Worm (Caenorhabditis elegans): Measurements from ENCODE around the gene F46F2.5.
A peak's percentile ranks its signal among the peaks of the same experiment; 100 is the strongest.

F46F2.5 gene

DNA sequence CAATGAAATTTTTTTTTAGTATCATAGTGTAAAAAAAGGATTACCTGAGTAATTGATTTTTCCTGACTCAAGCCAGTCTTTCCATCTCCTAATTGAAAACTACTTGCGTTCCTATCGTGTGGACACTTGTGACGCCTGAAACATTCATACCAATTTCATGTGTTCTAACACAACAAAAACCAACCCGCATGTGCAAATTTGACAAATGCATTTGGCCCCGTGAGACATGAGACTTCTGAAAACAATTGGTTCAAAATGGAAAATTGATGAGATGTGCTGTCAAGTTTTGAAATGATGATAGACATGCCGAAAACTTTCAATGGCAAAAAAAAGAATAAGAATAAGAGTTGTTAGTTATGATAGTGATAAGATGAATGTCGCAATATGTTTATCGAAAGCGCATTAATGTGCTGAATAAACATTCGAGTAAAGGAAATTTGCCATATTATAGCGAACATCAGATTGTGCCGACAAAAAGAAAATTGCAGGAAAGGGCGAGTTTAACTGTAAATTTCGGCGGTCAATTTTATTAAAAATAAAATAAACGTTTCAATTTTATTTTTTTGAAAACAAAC is 32.0 kb upstream of the F46F2.5 start, which contains the start of gene H03A11.2:
Gene H03A11.2, minus strand, starts transcription at position 252 of the 575 bp plus-strand sequence.
- TF ChIP-seq med-1 (GFP tag; optimal IDR thresholded peaks at IDR 0.05; ENCODE audit: insufficient read depth) (no peak), T22C8.4 (GFP tag; IDR thresholded peaks at IDR 0.05) (no peak), klf-2 (GFP tag; conservative IDR thresholded peaks at IDR 0.05) (no peak), cog-1 (tag; optimal IDR thresholded peaks at IDR 0.05) (no peak), ztf-29 (GFP tag; IDR thresholded peaks at IDR 0.05) (no peak), ztf-23 (GFP tag; IDR thresholded peaks at IDR 0.05) (no peak), flt-1 (GFP tag; IDR thresholded peaks at IDR 0.05) (no peak), tab-1 (GFP tag; IDR thresholded peaks at IDR 0.05) (no peak), ref-1 (GFP tag; conservative IDR thresholded peaks at IDR 0.05) (no peak)

DNA sequence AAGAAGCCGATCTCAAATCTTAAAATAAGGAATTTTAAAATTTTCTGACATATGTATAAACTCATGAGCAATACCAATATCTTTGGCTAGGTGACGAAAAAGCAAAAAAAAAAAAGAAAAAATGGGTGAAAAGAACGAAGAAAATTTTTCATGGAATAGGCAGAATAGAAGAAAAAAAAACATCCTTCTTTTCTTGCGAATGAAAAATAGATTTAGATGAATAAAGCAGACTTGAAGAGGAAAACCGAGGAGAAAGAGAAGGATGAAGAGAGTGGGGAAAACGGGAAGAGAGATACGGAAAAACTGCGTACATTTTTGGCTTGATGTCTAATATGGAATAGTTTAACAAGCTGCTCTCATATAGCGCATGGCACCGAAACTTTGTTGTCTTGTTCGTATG is 30.7 kb upstream of the F46F2.5 start:
- TF ChIP-seq cog-1 (tag; optimal IDR thresholded peaks at IDR 0.05) (no peak), tab-1 (GFP tag; IDR thresholded peaks at IDR 0.05) (no peak), ref-1 (GFP tag; conservative IDR thresholded peaks at IDR 0.05) (no peak), ztf-23 (GFP tag; IDR thresholded peaks at IDR 0.05) (no peak), med-1 (GFP tag; optimal IDR thresholded peaks at IDR 0.05; ENCODE audit: insufficient read depth) (no peak), flt-1 (GFP tag; IDR thresholded peaks at IDR 0.05) (no peak), T22C8.4 (GFP tag; IDR thresholded peaks at IDR 0.05) (no peak), klf-2 (GFP tag; conservative IDR thresholded peaks at IDR 0.05) (no peak)

- TF ChIP-seq klf-2 (GFP tag; conservative IDR thresholded peaks at IDR 0.05) (no peak), ztf-29 (GFP tag; IDR thresholded peaks at IDR 0.05) (no peak), cog-1 (tag; optimal IDR thresholded peaks at IDR 0.05) (no peak), ztf-23 (GFP tag; IDR thresholded peaks at IDR 0.05) (no peak), tab-1 (GFP tag; IDR thresholded peaks at IDR 0.05) (no peak), T22C8.4 (GFP tag; IDR thresholded peaks at IDR 0.05) (no peak), med-1 (GFP tag; optimal IDR thresholded peaks at IDR 0.05; ENCODE audit: insufficient read depth) (no peak)
These were observed 28.8 kb upstream of the F46F2.5 start for ce11 chrX:15233684-15234083.

ce11 chrX:15236036-15236435 is 26.5 kb upstream of the F46F2.5 start:
- peak; percentile 60; the same call in 1 of the 2 replicates for TF ChIP-seq flt-1 (GFP tag; IDR thresholded peaks at IDR 0.05)
- 0 out of 2 replicates have a peak, but pooled peaks have one; percentile 16 for TF ChIP-seq klf-2 (GFP tag; conservative IDR thresholded peaks at IDR 0.05)
- TF ChIP-seq ztf-29 (GFP tag; IDR thresholded peaks at IDR 0.05) = no peak; the same call in 1 of the 2 replicates
- no peak for TF ChIP-seq ref-1 (GFP tag; conservative IDR thresholded peaks at IDR 0.05)
- TF ChIP-seq med-1 (GFP tag; optimal IDR thresholded peaks at IDR 0.05; ENCODE audit: insufficient read depth) = no peak
- no peak for TF ChIP-seq cog-1 (tag; optimal IDR thresholded peaks at IDR 0.05)
- no peak for TF ChIP-seq ztf-23 (GFP tag; IDR thresholded peaks at IDR 0.05)
- TF ChIP-seq T22C8.4 (GFP tag; IDR thresholded peaks at IDR 0.05) = no peak
- TF ChIP-seq tab-1 (GFP tag; IDR thresholded peaks at IDR 0.05) = no peak

ce11 chrX:15241169-15241568 is 21.4 kb upstream of the F46F2.5 start:
- TF ChIP-seq flt-1 (GFP tag; IDR thresholded peaks at IDR 0.05) = no peak

DNA sequence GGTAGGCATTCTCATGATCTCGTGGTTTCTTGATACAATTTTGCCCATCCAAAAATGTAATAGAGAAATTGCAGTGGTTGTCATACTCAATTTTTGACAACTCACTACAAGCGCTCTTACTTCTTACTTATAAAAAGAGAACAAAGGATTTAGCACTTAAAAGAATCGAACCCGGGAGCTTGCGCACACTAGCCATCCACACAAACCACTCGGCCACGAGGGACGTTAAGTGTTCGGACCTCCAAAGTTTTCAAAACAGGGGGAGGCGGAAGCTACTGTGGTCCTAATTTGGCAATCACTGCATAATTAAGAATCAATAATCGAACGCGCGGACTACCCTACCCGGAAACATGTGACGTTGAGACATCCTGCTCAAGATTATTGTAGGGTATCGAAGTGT is 19.8 kb upstream of the F46F2.5 start:
- TF ChIP-seq med-1 (GFP tag; optimal IDR thresholded peaks at IDR 0.05; ENCODE audit: insufficient read depth) = no peak
- TF ChIP-seq ztf-23 (GFP tag; IDR thresholded peaks at IDR 0.05) = no peak
- no peak for TF ChIP-seq cog-1 (tag; optimal IDR thresholded peaks at IDR 0.05)
- 0 out of 2 replicates have a peak, but pooled peaks have one; percentile 16 for TF ChIP-seq T22C8.4 (GFP tag; IDR thresholded peaks at IDR 0.05)
- no peak for TF ChIP-seq ref-1 (GFP tag; conservative IDR thresholded peaks at IDR 0.05)
- no peak for TF ChIP-seq tab-1 (GFP tag; IDR thresholded peaks at IDR 0.05)

ce11 chrX:15246182-15246581 is 16.3 kb upstream of the F46F2.5 start, which contains the start of gene piki-1:
Gene piki-1 (minus strand): TSS chrX:15246399.
- TF ChIP-seq ref-1 (GFP tag; conservative IDR thresholded peaks at IDR 0.05) (no peak), T22C8.4 (GFP tag; IDR thresholded peaks at IDR 0.05) (no peak), ztf-29 (GFP tag; IDR thresholded peaks at IDR 0.05) (no peak), tab-1 (GFP tag; IDR thresholded peaks at IDR 0.05) (no peak), ztf-23 (GFP tag; IDR thresholded peaks at IDR 0.05) (no peak), klf-2 (GFP tag; conservative IDR thresholded peaks at IDR 0.05) (no peak), med-1 (GFP tag; optimal IDR thresholded peaks at IDR 0.05; ENCODE audit: insufficient read depth) (no peak), cog-1 (tag; optimal IDR thresholded peaks at IDR 0.05) (no peak), flt-1 (GFP tag; IDR thresholded peaks at IDR 0.05) (no peak)

DNA sequence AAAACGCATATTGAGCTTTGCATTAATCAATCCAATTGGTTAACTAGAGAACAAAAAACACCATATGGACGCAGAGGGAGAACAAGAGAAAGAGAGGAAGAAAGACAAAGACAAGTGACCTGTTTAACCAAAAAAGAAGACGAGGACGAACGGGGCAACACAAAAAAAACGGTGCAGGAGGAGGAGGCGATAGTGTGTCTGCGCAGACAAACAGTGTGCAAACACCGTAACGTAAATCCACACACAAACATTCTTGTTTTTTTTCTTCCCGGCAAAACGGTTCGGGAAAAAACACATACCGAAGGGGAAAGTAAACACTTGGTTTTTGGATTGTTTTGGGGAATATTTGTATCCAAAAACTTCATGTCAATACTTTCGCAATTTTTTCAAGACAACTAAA is 15.9 kb upstream of the F46F2.5 start:
- no peak for TF ChIP-seq klf-2 (GFP tag; conservative IDR thresholded peaks at IDR 0.05)
- TF ChIP-seq flt-1 (GFP tag; IDR thresholded peaks at IDR 0.05) = peak; percentile 53; the same call in 1 of the 2 replicates

DNA sequence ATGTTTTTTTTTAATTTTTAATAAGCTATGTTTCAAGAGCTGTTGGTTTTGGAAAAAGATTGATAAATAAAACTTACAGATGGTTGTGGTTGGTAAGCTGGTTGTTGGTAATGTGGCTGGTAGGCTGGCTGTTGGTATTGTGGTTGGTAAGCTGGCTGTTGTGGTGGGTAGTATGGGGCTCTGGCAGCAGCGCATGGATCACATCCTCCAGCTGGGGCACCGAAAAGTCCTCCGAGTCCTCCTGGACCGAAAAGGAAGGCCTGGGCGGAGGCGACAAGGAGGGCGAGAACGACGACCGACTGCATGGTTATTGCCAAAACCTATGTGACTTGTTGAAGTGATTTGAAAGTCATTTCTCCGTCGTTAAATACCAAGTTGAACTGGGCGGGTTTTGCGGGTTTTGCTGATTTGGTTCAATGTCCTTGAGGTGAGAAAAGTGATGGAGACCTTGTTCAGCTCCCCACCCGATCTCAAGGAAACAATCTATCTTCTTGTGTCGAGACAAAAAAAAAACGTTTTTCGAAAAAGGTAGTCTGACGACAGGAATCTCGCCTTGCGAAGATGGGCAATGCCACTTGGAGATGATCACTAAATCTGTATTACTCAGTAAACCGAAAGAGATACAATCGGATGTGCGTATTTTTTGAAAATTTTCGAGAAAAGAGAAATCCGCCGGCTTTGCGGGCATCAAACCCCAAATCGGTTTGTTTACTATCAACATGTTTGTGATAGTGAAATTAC is 2.4 kb upstream of the F46F2.5 start, which contains the start of gene F46F2.3:
Gene F46F2.3, minus strand, starts transcription at position 341 of the 741 bp plus-strand sequence.
- no peak for TF ChIP-seq cog-1 (tag; optimal IDR thresholded peaks at IDR 0.05)
- TF ChIP-seq med-1 (GFP tag; optimal IDR thresholded peaks at IDR 0.05; ENCODE audit: insufficient read depth) = no peak
- no peak for TF ChIP-seq ztf-23 (GFP tag; IDR thresholded peaks at IDR 0.05)

DNA sequence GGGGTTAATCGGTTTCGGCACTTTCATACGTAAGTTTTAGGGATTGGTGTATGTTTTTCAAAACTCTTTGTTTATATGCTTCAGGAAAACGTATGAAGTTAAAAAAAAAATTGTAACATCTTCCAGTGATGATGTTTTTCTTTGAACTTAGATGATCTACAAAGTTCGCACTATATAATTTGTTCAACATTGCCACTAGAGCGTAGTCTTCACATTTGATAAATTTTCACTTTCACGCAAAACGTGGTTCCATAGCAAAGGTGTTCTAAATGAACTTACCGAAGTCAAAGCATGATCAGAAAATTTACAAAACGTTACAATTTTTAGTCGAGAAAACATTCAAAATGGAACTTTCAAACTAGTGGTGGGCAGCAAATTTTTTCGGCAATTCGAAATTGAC is 352 bp downstream of the F46F2.5 start:
- TF ChIP-seq ref-1 (GFP tag; conservative IDR thresholded peaks at IDR 0.05) = no peak
- TF ChIP-seq klf-2 (GFP tag; conservative IDR thresholded peaks at IDR 0.05) = no peak
- TF ChIP-seq cog-1 (tag; optimal IDR thresholded peaks at IDR 0.05) = no peak
- no peak for TF ChIP-seq ztf-23 (GFP tag; IDR thresholded peaks at IDR 0.05)
- TF ChIP-seq flt-1 (GFP tag; IDR thresholded peaks at IDR 0.05) = no peak
- TF ChIP-seq med-1 (GFP tag; optimal IDR thresholded peaks at IDR 0.05; ENCODE audit: insufficient read depth) = no peak
- TF ChIP-seq tab-1 (GFP tag; IDR thresholded peaks at IDR 0.05) = no peak
- no peak for TF ChIP-seq T22C8.4 (GFP tag; IDR thresholded peaks at IDR 0.05)
